Worm (Caenorhabditis elegans): ENCODE measurements around the gene grl-31.

DNA sequence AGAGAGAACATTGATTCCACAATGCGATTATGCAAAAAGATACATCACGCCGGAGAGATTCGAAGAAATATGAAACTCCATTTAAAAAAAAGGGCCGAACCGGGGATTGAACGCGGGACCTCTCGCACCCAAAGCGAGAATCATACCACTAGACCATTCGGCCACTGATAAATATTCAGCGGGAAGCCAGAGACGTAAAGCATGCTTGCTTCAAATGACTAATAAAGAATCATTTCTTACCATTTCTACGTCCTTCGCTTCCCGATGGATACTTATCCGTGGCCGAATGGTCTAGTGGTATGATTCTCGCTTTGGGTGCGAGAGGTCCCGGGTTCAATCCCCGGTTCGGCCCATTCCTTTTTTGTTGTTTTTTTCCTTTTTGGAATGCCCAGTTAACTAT, 30.6 kb upstream of the grl-31 start:
- no peak for TF ChIP-seq ztf-11 (tag; optimal IDR thresholded peaks at IDR 0.05)
- TF ChIP-seq fkh-10 (GFP tag; optimal IDR thresholded peaks at IDR 0.05), result no peak
